Fruit fly (Drosophila melanogaster): ENCODE data around the gene AlaRS.

AlaRS gene

dm6 chr2L:8333624-8334023, 47.9 kb downstream of the AlaRS start:
- no peak for TF ChIP-seq dsx (GFP tag; optimal IDR thresholded peaks at IDR 0.05; ENCODE audit: poor library complexity, severe bottlenecking)
- no peak for TF ChIP-seq CG31627 (GFP tag; optimal IDR thresholded peaks at IDR 0.05)
- TF ChIP-seq CG1621 (tag; optimal IDR thresholded peaks at IDR 0.05), result no peak
- no peak for TF ChIP-seq fkh (GFP tag; optimal IDR thresholded peaks at IDR 0.05)
- no peak for TF ChIP-seq CG6276 (GFP tag; optimal IDR thresholded peaks at IDR 0.05)
- TF ChIP-seq ss (GFP tag; optimal IDR thresholded peaks at IDR 0.05), result no peak
- no peak for TF ChIP-seq Blimp-1 (GFP tag; optimal IDR thresholded peaks at IDR 0.05)
- TF ChIP-seq CG6808 (GFP tag; optimal IDR thresholded peaks at IDR 0.05), result no peak

DNA sequence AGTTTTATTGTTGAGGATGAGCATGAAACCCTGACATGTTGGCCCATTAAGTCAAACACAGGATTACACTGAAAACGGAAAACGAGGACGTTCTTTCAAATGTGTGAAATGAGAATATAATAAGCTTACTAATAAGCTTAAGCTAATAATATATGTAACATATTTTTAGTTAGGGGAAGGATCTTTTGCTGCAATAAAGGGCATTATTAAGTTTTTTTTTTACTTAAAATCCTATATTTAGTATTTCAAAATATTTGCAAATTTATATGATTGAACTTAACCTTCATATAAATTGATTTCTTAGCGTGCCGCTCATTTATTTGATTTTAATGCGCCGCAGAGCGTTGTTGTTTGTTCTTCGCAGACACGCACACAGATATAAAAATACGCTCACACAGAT, 48.4 kb downstream of the AlaRS start:
- TF ChIP-seq CG6276 (GFP tag; optimal IDR thresholded peaks at IDR 0.05) (no peak), CG32006 (GFP tag; optimal IDR thresholded peaks at IDR 0.05) (no peak), CG10669 (GFP tag; optimal IDR thresholded peaks at IDR 0.05) (no peak), Ets96B (tag; optimal IDR thresholded peaks at IDR 0.05) (no peak), Eip78C (GFP tag) (no peak), Sox15 (GFP tag; optimal IDR thresholded peaks at IDR 0.05) (no peak), CG11902 (GFP tag; optimal IDR thresholded peaks at IDR 0.05) (no peak)

- TF ChIP-seq svp (GFP tag), result peak; percentile 2
- TF ChIP-seq cyc (GFP tag; optimal IDR thresholded peaks at IDR 0.05), result no peak
- TF ChIP-seq Eip78C (GFP tag), result peak; percentile 33
These were observed 53.0 kb downstream of the AlaRS start for dm6 chr2L:8328526-8329097.
